Worm (Caenorhabditis elegans) whole organism, young adult: Measurements from ENCODE around the gene B0524.5.

Source experiments
- K12H6.12 ChIP-seq: fragments of 200-800 bp; sonication (Bioruptor generic); optimal IDR thresholded peaks from 2 replicates; lab custom pipeline; 2018; ENCODE audit warnings: mild to moderate bottlenecking, missing genetic modification characterization, missing compliant biosample characterization
- snpc-1.3 ChIP-seq: sonication (generic microtip); optimal IDR thresholded peaks from 2 replicates; lab custom pipeline; 2017; ENCODE audit warnings: missing genetic modification characterization, mild to moderate bottlenecking, missing compliant biosample characterization, antibody characterized with exemption, moderate library complexity, missing genotype, missing genetic modification reagents; ENCODE audit not compliant: insufficient read depth

ce11 chrIII:1878065-1878464 lies 15.6 kb downstream of the B0524.5 start, which contains the start of gene smi-1:
- TF ChIP-seq snpc-1.3 (no peak), K12H6.12 (no peak)
